Fruit fly (Drosophila melanogaster): ENCODE measurements around the gene CG31668.

The CG31668 gene

DNA sequence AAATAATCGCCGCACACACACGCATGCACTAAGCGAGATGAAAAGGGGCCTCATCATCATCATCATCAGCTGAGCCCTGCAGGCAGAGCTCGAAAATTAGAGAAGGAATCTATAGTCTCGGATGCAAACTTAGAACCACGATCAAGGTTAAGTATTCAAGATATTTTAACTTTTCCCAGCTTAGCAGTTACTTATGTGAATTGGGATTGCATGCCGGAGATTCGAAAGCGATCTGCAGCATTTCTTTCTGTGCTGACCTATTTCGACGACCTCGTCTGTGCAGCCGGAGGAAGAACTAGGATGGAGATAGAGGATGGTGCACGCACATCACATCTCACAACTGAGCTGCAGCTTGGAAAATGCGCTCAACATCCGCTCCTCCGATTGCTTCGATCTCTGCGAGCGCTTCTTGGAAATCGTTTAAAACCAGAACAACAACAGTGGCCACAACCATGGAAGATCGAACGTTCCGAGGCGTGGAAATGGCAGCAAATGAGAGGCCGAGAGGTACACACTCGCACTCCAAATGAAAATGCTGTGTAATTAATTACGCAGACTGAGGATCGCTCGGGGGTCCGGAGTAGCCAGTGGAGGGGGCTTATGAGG is 23.1 kb downstream of the CG31668 start (continued):
- TF ChIP-seq pzg (GFP tag; optimal IDR thresholded peaks at IDR 0.05) (no peak), CG34422 (GFP tag; IDR thresholded peaks at IDR 0.05) (no peak; the same call in 2 of the 3 replicates)

DNA sequence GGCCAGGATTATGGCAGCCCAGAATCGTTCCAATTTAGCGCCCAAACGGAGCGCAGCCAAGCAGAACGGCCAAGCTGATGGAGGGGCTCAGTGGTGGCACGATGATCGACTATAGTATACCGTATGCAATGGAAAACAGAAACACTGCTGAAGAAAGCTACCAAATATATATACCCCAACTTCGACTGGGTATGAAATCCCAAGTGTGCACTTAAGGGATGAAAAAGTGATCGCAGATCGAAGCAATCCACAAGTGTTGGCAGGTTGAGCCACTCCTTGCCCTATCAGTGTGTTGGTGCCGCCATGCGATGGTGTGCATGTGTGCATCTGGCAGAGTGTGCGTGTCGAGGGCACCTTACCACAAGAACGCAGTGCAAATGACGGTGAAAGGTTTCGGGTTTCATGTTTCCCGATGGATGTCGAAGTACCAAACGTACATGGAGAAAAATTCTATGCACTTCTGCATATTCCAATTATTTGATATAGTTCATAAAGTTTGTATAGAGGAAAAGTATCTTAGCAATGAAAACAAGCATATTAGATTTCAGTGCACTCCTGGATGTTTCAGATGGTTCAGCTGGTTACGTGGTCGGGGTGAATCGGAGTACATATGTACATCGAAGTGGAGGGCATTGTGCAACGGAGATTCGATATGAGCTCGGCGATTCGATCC is 23.9 kb downstream of the CG31668 start:
- TF ChIP-seq CG8944 (GFP tag; optimal IDR thresholded peaks at IDR 0.05) (no peak), caup (GFP tag; optimal IDR thresholded peaks at IDR 0.05; ENCODE audit: severe bottlenecking) (no peak), lov (optimal IDR thresholded peaks at IDR 0.05) (no peak), lov (GFP tag; IDR thresholded peaks at IDR 0.05) (peak; percentile 27; the same call in 1 of the 3 replicates), D19A (tag; optimal IDR thresholded peaks at IDR 0.05) (no peak), ara (GFP tag; IDR thresholded peaks at IDR 0.05) (peak; percentile 20; the same call in 1 of the 2 replicates), tio (GFP tag; optimal IDR thresholded peaks at IDR 0.05) (no peak), Med (GFP tag) (peak; percentile 7), kni (GFP tag; optimal IDR thresholded peaks at IDR 0.05) (peak; percentile 55), CG3726 (GFP tag; IDR thresholded peaks at IDR 0.05) (no peak), Scr (GFP tag; IDR thresholded peaks at IDR 0.05; ENCODE audit: partially characterized antibody) (peak; percentile 49), CG14710 (tag; optimal IDR thresholded peaks at IDR 0.05) (no peak), cg (GFP tag; optimal IDR thresholded peaks at IDR 0.05) (peak; percentile 75), CG32767 (GFP tag; IDR thresholded peaks at IDR 0.05) (no peak), CG14860 (GFP tag; IDR thresholded peaks at IDR 0.05; ENCODE audit: partially characterized antibody) (peak; percentile 66), CG3995 (GFP tag; optimal IDR thresholded peaks at IDR 0.05) (no peak), CG12769 (tag; optimal IDR thresholded peaks at IDR 0.05) (no peak), CG9609 (GFP tag; optimal IDR thresholded peaks at IDR 0.05) (no peak), CG16813 (GFP tag; IDR thresholded peaks at IDR 0.05; ENCODE audit: partially characterized antibody) (peak; percentile 63), rib (GFP tag; IDR thresholded peaks at IDR 0.05) (0 out of 2 replicates have a peak, but pooled peaks have one; percentile 28), CG18011 (GFP tag; optimal IDR thresholded peaks at IDR 0.05) (no peak), vvl (GFP tag; IDR thresholded peaks at IDR 0.05) (no peak; the same call in 1 of the 2 replicates), CG12659 (GFP tag; optimal IDR thresholded peaks at IDR 0.05) (no peak), zfh2 (GFP tag; optimal IDR thresholded peaks at IDR 0.05) (no peak), aop (GFP tag; IDR thresholded peaks at IDR 0.05) (no peak; the same call in 1 of the 2 replicates), dpn (GFP tag; optimal IDR thresholded peaks at IDR 0.05) (peak in 1 of 2 experiments; percentile 9), hb (GFP tag; IDR thresholded peaks at IDR 0.05; ENCODE audit: partially characterized antibody) (no peak), Hr78 (GFP tag; optimal IDR thresholded peaks at IDR 0.05) (no peak), vnd (GFP tag; IDR thresholded peaks at IDR 0.05; ENCODE audit: partially characterized antibody) (0 out of 3 replicates have a peak, but pooled peaks have one; percentile 40), luna (GFP tag; optimal IDR thresholded peaks at IDR 0.05) (no peak), ap (GFP tag; IDR thresholded peaks at IDR 0.05) (no peak), CG13894 (tag; optimal IDR thresholded peaks at IDR 0.05) (no peak), dan (GFP tag; IDR thresholded peaks at IDR 0.05) (no peak), lilli (GFP tag; optimal IDR thresholded peaks at IDR 0.05) (no peak), CkIIα-i1 (GFP tag; IDR thresholded peaks at IDR 0.05) (no peak), CG4854 (GFP tag; optimal IDR thresholded peaks at IDR 0.05) (no peak), row (GFP tag; IDR thresholded peaks at IDR 0.05) (peak; percentile 67), CG14965 (GFP tag; optimal IDR thresholded peaks at IDR 0.05; ENCODE audit: borderline replicate concordance) (no peak), Eip74EF (GFP tag; optimal IDR thresholded peaks at IDR 0.05) (no peak), Bgb (GFP tag; IDR thresholded peaks at IDR 0.05; ENCODE audit: partially characterized antibody) (peak; percentile 42; the same call in 1 of the 2 replicates), CG9932 (GFP tag; IDR thresholded peaks at IDR 0.05) (no peak), org-1 (GFP tag; optimal IDR thresholded peaks at IDR 0.05) (no peak), amos (GFP tag; IDR thresholded peaks at IDR 0.05; ENCODE audit: partially characterized antibody) (peak; percentile 21; the same call in 1 of the 2 replicates)
